Worm (Caenorhabditis elegans) whole organism, L3 larva: Measurements from ENCODE around the gene C40C9.3.
A peak's percentile ranks its signal among the peaks of the same experiment; 100 is the strongest.

Experiments used
- ama-1 ChIP-seq: fragments of 150-350 bp; optimal IDR thresholded peaks from 2 replicates; lab custom pipeline; 2018
- ceh-16 ChIP-seq: sonication (generic microtip); optimal IDR thresholded peaks from 2 replicates; lab custom pipeline; 2017; ENCODE audit warnings: missing biosample characterization, missing genetic modification characterization
- egl-27 ChIP-seq: sonication (generic microtip); optimal IDR thresholded peaks from 4 replicates; lab custom pipeline; 2017; ENCODE audit warnings: missing biosample characterization, missing genetic modification reagents, missing genetic modification characterization
- elt-2 ChIP-seq: sonication (generic microtip); optimal IDR thresholded peaks from 2 replicates; lab custom pipeline; 2016; ENCODE audit warnings: missing genetic modification reagents, mild to moderate bottlenecking, missing genetic modification characterization, missing compliant biosample characterization
- fkh-10 ChIP-seq: sonication (generic microtip); optimal IDR thresholded peaks from 2 replicates; lab custom pipeline; 2017; ENCODE audit warnings: missing biosample characterization, missing genetic modification reagents, missing genetic modification characterization
- jun-1 ChIP-seq: fragments of 150-350 bp; optimal IDR thresholded peaks from 2 replicates; lab custom pipeline; 2014; ENCODE audit warnings: missing biosample characterization, missing genetic modification reagents, missing genetic modification characterization
- lin-39 ChIP-seq: fragments of 150-350 bp; optimal IDR thresholded peaks from 2 replicates; lab custom pipeline; 2018; ENCODE audit warnings: missing biosample characterization, missing genetic modification reagents, missing genetic modification characterization
- nhr-11 ChIP-seq: fragments of 150-350 bp; optimal IDR thresholded peaks from 2 replicates; lab custom pipeline; 2014; ENCODE audit warnings: missing biosample characterization, missing genetic modification characterization
- nhr-25 ChIP-seq: sonication (generic microtip); optimal IDR thresholded peaks from 2 replicates; lab custom pipeline; 2017; ENCODE audit warnings: missing biosample characterization, missing genetic modification characterization
- pha-4 ChIP-seq: fragments of 150-350 bp; optimal IDR thresholded peaks from 2 replicates; lab custom pipeline; 2014; ENCODE audit warnings: missing biosample characterization, missing genetic modification reagents, missing genetic modification characterization
- zag-1 ChIP-seq: fragments of 150-350 bp; optimal IDR thresholded peaks from 2 replicates; lab custom pipeline; 2014; ENCODE audit warnings: missing biosample characterization, missing genetic modification characterization

DNA sequence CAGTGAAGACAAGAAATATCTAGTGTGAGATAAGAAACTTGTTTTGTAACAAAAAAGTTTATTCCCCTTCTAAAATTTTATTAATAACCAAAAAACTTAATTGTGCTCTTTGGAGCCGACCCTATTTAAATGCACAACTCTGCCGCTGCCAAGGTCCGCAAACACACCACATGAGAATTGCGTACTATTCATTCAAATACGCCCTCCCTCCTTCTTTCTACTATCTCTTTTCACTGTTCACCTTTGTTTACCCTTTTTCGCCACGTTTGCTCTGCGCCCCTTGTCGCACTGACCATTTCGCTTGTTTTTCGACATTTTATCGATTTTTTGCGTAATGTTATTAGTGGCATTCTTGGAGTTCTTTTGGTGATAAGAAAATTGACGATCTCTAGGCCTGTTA is 22.2 kb downstream of the C40C9.3 start:
- TF ChIP-seq elt-2 (tag; lab: Kevin White, UChicago) (peak; percentile 71), nhr-11 (tag; lab: Kevin White, UChicago) (no peak), egl-27 (tag; lab: Kevin White, UChicago) (no peak), pha-4 (tag; lab: Kevin White, UChicago) (peak; percentile 96), nhr-25 (tag; lab: Kevin White, UChicago) (no peak), lin-39 (no peak), ama-1 (lab: Kevin White, UChicago) (no peak), zag-1 (tag; lab: Kevin White, UChicago) (no peak), jun-1 (tag; lab: Kevin White, UChicago) (peak; percentile 12), fkh-10 (no peak), ceh-16 (tag; lab: Kevin White, UChicago) (no peak)
